Fruit fly (Drosophila melanogaster) whole organism, prepupa: ENCODE data around the gene CycA.
A peak's percentile ranks its signal among the peaks of the same experiment; 100 is the strongest.

ENCODE experiments used
- CG6854 ChIP-seq: fragments of 200-800 bp; sonication (Bioruptor generic); optimal IDR thresholded peaks from 2 replicates; lab custom pipeline; 2017; ENCODE audit warnings: missing biosample characterization, mild to moderate bottlenecking, missing genetic modification characterization
- acj6 ChIP-seq: fragments of 200-800 bp; sonication (Bioruptor generic); optimal IDR thresholded peaks from 3 replicates; lab custom pipeline; 2016; ENCODE audit warnings: missing biosample characterization, missing genetic modification characterization

DNA sequence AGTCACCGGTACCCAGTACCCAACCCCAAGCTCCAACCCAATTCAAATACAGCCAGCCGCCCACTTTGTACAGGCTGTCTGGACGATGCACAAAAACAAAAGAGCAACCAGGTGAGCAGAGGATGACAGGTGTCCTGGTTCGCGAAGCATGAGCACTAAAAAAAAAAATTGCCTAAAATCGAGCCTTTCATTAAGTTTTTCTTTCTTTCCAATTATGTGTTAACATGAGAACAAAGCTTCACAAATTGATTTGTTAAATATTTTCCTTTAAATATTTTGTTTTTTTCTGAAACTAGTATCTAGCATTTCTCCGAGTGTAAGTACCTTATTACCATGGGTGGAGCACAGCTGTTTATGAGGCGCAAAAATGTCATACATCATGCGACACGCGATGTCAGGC lies 41.4 kb upstream of the CycA start:
- TF ChIP-seq CG6854 (no peak), acj6 (GFP tag; lab: Kevin White, UChicago) (peak; percentile 1)
